Fruit fly (Drosophila melanogaster) whole organism, prepupa: ENCODE data around the gene CycB3.

Source experiments
- CG10631 ChIP-seq: fragments of 200-800 bp; sonication (Bioruptor generic); optimal IDR thresholded peaks from 2 replicates; lab custom pipeline; 2016; ENCODE audit warnings: missing biosample characterization, missing genetic modification characterization
- CG11294 ChIP-seq: fragments of 200-800 bp; sonication (Bioruptor generic); IDR thresholded peaks from 2 replicates; pipeline ENCODE4 v1.3.6; 2022; ENCODE audit warnings: missing biosample characterization, missing genetic modification characterization
- CG11762 ChIP-seq: fragments of 200-800 bp; sonication (Bioruptor generic); optimal IDR thresholded peaks from 3 replicates; lab custom pipeline; 2016; ENCODE audit warnings: missing biosample characterization, missing genetic modification characterization; ENCODE audit not compliant: insufficient read depth
- CG3032 ChIP-seq: fragments of 200-800 bp; optimal IDR thresholded peaks from 2 replicates; lab custom pipeline; 2019; ENCODE audit warnings: missing biosample characterization, mild to moderate bottlenecking, missing genetic modification characterization, moderate library complexity
- CG31627 ChIP-seq: fragments of 200-800 bp; sonication (Bioruptor generic); optimal IDR thresholded peaks from 3 replicates; lab custom pipeline; 2016; ENCODE audit warnings: missing biosample characterization, missing genetic modification characterization
- CG34406 ChIP-seq: fragments of 200-800 bp; sonication (Bioruptor generic); optimal IDR thresholded peaks from 3 replicates; lab custom pipeline; 2016; ENCODE audit warnings: missing biosample characterization, missing genetic modification characterization
- CG3919 ChIP-seq: fragments of 200-800 bp; sonication (Bioruptor generic); optimal IDR thresholded peaks from 3 replicates; lab custom pipeline; 2016; ENCODE audit warnings: missing biosample characterization, missing genetic modification characterization
- CG6808 ChIP-seq: fragments of 200-800 bp; sonication (Bioruptor generic); optimal IDR thresholded peaks from 3 replicates; lab custom pipeline; 2017; ENCODE audit warnings: missing biosample characterization, missing genetic modification characterization, mild to moderate bottlenecking, moderate library complexity, missing genetic modification reagents
- CG7368 ChIP-seq: fragments of 200-800 bp; sonication (Bioruptor generic); optimal IDR thresholded peaks from 3 replicates; lab custom pipeline; 2016; ENCODE audit warnings: missing biosample characterization, missing genetic modification characterization
- CG8119 ChIP-seq: fragments of 200-800 bp; sonication (Bioruptor generic); IDR thresholded peaks from 3 replicates; pipeline ENCODE4 v1.3.6; 2022; ENCODE audit warnings: missing biosample characterization, missing genetic modification characterization
- CG8632 ChIP-seq: fragments of 200-800 bp; sonication (Bioruptor generic); optimal IDR thresholded peaks from 3 replicates; lab custom pipeline; 2016; ENCODE audit warnings: missing biosample characterization, missing genetic modification characterization
- Ets96B ChIP-seq: fragments of 200-800 bp; optimal IDR thresholded peaks from 2 replicates; lab custom pipeline; 2019; ENCODE audit warnings: missing biosample characterization, mild to moderate bottlenecking, missing genetic modification characterization, moderate library complexity
- Met ChIP-seq: fragments of 200-800 bp; sonication (Bioruptor generic); optimal IDR thresholded peaks from 3 replicates; lab custom pipeline; 2016; ENCODE audit warnings: missing biosample characterization, missing genetic modification characterization
- Smox ChIP-seq: fragments of 200-800 bp; sonication (Bioruptor generic); optimal IDR thresholded peaks from 3 replicates; lab custom pipeline; 2016; ENCODE audit warnings: missing biosample characterization, missing genetic modification characterization
- Sox102F ChIP-seq: fragments of 200-800 bp; sonication (Bioruptor generic); optimal IDR thresholded peaks from 2 replicates; lab custom pipeline; 2016; ENCODE audit warnings: missing biosample characterization, mild to moderate bottlenecking, missing genetic modification characterization
- achi ChIP-seq: fragments of 200-800 bp; sonication (Bioruptor generic); optimal IDR thresholded peaks from 3 replicates; lab custom pipeline; 2016; ENCODE audit warnings: missing biosample characterization, missing genetic modification characterization
- acj6 ChIP-seq: fragments of 200-800 bp; sonication (Bioruptor generic); optimal IDR thresholded peaks from 3 replicates; lab custom pipeline; 2016; ENCODE audit warnings: missing biosample characterization, missing genetic modification characterization
- dac ChIP-seq: fragments of 200-800 bp; sonication (Bioruptor generic); optimal IDR thresholded peaks from 2 replicates; lab custom pipeline; 2017; ENCODE audit warnings: missing biosample characterization, mild to moderate bottlenecking, missing genetic modification characterization
- eg ChIP-seq: fragments of 200-800 bp; sonication (Bioruptor generic); IDR thresholded peaks from 3 replicates; pipeline ENCODE4 v1.3.6; 2022; ENCODE audit warnings: missing biosample characterization, missing genetic modification characterization
- fkh ChIP-seq: fragments of 200-800 bp; sonication (Bioruptor generic); optimal IDR thresholded peaks from 3 replicates; lab custom pipeline; 2017; ENCODE audit warnings: missing biosample characterization, mild to moderate bottlenecking, missing genetic modification characterization, moderate library complexity
- lz ChIP-seq: fragments of 200-800 bp; sonication (Bioruptor generic); optimal IDR thresholded peaks from 3 replicates; lab custom pipeline; 2016; ENCODE audit warnings: missing biosample characterization, missing genetic modification characterization
- svp ChIP-seq: fragments of 200-800 bp; sonication (Bioruptor generic); peaks from one replicate; lab custom pipeline; 2016; ENCODE audit warnings: missing biosample characterization, missing genetic modification characterization

CycB3 gene

dm6 chr3R:24825548-24825947 lies 45.1 kb downstream of the CycB3 start, which contains the start of gene niki:
Gene niki (minus strand): TSS chr3R:24825648.
- TF ChIP-seq eg (GFP tag; lab: Robert Waterston, UW) (no peak), CG11294 (GFP tag; lab: Robert Waterston, UW) (no peak), Ets96B (tag; lab: Kevin White, UChicago) (no peak), fkh (GFP tag; lab: Kevin White, UChicago) (no peak), CG11762 (no peak), CG3919 (no peak), acj6 (GFP tag; lab: Kevin White, UChicago) (no peak), CG8119 (no peak), CG10631 (GFP tag; lab: Kevin White, UChicago) (no peak)

- TF ChIP-seq CG3919 (no peak), CG6808 (no peak), Ets96B (tag; lab: Kevin White, UChicago) (no peak), Smox (no peak), eg (GFP tag; lab: Robert Waterston, UW) (no peak), svp (GFP tag; lab: Kevin White, UChicago) (no peak), Sox102F (GFP tag; lab: Kevin White, UChicago) (no peak), CG3032 (tag; lab: Kevin White, UChicago) (no peak), CG8632 (GFP tag; lab: Kevin White, UChicago) (no peak), CG31627 (no peak), acj6 (GFP tag; lab: Kevin White, UChicago) (no peak), achi (no peak), CG7368 (no peak), CG34406 (GFP tag; lab: Kevin White, UChicago) (no peak), Met (no peak), dac (GFP tag; lab: Kevin White, UChicago) (no peak), lz (no peak), CG11294 (GFP tag; lab: Robert Waterston, UW) (no peak)
Observed at dm6 chr3R:24823061-24823460, 47.6 kb downstream of the CycB3 start.
